Fruit fly (Drosophila melanogaster) whole organism, embryonic: Measurements from ENCODE around the gene uncNacbeta.

ENCODE experiments used
- Atf6 ChIP-seq: fragments of 200-800 bp; sonication (Bioruptor generic); IDR thresholded peaks from 2 replicates; pipeline ENCODE4 v1.3.6; 2022; ENCODE audit warnings: missing biosample characterization, missing genetic modification characterization
- Bteb2 ChIP-seq: fragments of 200-800 bp; sonication (Bioruptor generic); optimal IDR thresholded peaks from 2 replicates; lab custom pipeline; 2016; ENCODE audit warnings: missing biosample characterization, missing genetic modification characterization
- CG10209 ChIP-seq: fragments of 200-800 bp; sonication (Bioruptor generic); optimal IDR thresholded peaks from 3 replicates; lab custom pipeline; 2017; ENCODE audit warnings: missing biosample characterization, mild to moderate bottlenecking, missing genetic modification characterization, missing genetic modification reagents
- CG10274 ChIP-seq: fragments of 200-800 bp; sonication (Bioruptor generic); optimal IDR thresholded peaks from 3 replicates; lab custom pipeline; 2017; ENCODE audit warnings: missing biosample characterization, mild to moderate bottlenecking, missing genetic modification characterization
- CG11456 ChIP-seq: fragments of 200-800 bp; sonication (Bioruptor generic); IDR thresholded peaks from 3 replicates; pipeline ENCODE4 v1.3.6; 2022; ENCODE audit warnings: missing biosample characterization, missing genetic modification characterization
- CG1233 ChIP-seq: fragments of 200-800 bp; sonication (Bioruptor generic); optimal IDR thresholded peaks from 4 replicates; lab custom pipeline; 2018; ENCODE audit warnings: missing biosample characterization, mild to moderate bottlenecking, missing genetic modification characterization
- CG13424 ChIP-seq: fragments of 200-800 bp; sonication (Bioruptor generic); optimal IDR thresholded peaks from 2 replicates; lab custom pipeline; 2019; ENCODE audit warnings: missing biosample characterization, mild to moderate bottlenecking, missing genetic modification characterization, moderate library complexity
- CG14667 ChIP-seq: fragments of 200-800 bp; sonication (Bioruptor generic); IDR thresholded peaks from 2 replicates; pipeline ENCODE4 v1.3.6; 2022; ENCODE audit warnings: missing biosample characterization, missing genetic modification characterization
- CG15269 ChIP-seq: fragments of 200-800 bp; sonication (Bioruptor generic); optimal IDR thresholded peaks from 2 replicates; lab custom pipeline; 2018; ENCODE audit warnings: missing biosample characterization, mild to moderate bottlenecking, missing genetic modification characterization, moderate library complexity
- CG15696 ChIP-seq: fragments of 200-800 bp; sonication (Bioruptor generic); optimal IDR thresholded peaks from 2 replicates; lab custom pipeline; 2019; ENCODE audit warnings: missing biosample characterization, mild to moderate bottlenecking, missing genetic modification characterization, moderate library complexity
- CG1602 ChIP-seq: fragments of 200-800 bp; sonication (Bioruptor generic); optimal IDR thresholded peaks from 3 replicates; lab custom pipeline; 2016; ENCODE audit warnings: missing biosample characterization, missing genetic modification characterization
- CG1647 ChIP-seq: fragments of 200-800 bp; sonication (Bioruptor generic); optimal IDR thresholded peaks from 3 replicates; lab custom pipeline; 2016; ENCODE audit warnings: missing biosample characterization, missing genetic modification characterization
- CG17612 ChIP-seq: fragments of 200-800 bp; sonication (Bioruptor generic); IDR thresholded peaks from 2 replicates; pipeline ENCODE4 v1.3.6; 2022; ENCODE audit warnings: missing biosample characterization, missing genetic modification characterization
- CG31224 ChIP-seq: fragments of 200-800 bp; sonication (Bioruptor generic); IDR thresholded peaks from 2 replicates; pipeline ENCODE4 v1.3.6; 2022; ENCODE audit warnings: missing biosample characterization, missing genetic modification characterization
- CG31365 ChIP-seq: fragments of 200-800 bp; sonication (Bioruptor generic); optimal IDR thresholded peaks from 2 replicates; lab custom pipeline; 2018; ENCODE audit warnings: missing biosample characterization, mild to moderate bottlenecking, missing genetic modification characterization
- CG33557 ChIP-seq: fragments of 200-800 bp; sonication (Bioruptor generic); optimal IDR thresholded peaks from 2 replicates; lab custom pipeline; 2019; ENCODE audit warnings: missing biosample characterization, mild to moderate bottlenecking, missing genetic modification characterization, moderate library complexity
- CG42726 ChIP-seq: fragments of 200-800 bp; sonication (Bioruptor generic); IDR thresholded peaks from 2 replicates; pipeline ENCODE4 v1.3.6; 2022; ENCODE audit warnings: missing biosample characterization, missing genetic modification characterization; ENCODE audit not compliant: partially characterized antibody
- CG4328 ChIP-seq: fragments of 200-800 bp; sonication (Bioruptor generic); optimal IDR thresholded peaks from 3 replicates; lab custom pipeline; 2017; ENCODE audit warnings: missing biosample characterization, missing genetic modification reagents, missing genetic modification characterization
- CG4854 ChIP-seq: fragments of 200-800 bp; sonication (Bioruptor generic); optimal IDR thresholded peaks from 2 replicates; lab custom pipeline; 2016; ENCODE audit warnings: missing biosample characterization, missing genetic modification characterization, inconsistent platforms
- CG6272 ChIP-seq: fragments of 200-800 bp; sonication (Bioruptor generic); IDR thresholded peaks from 2 replicates; pipeline ENCODE4 v1.3.6; 2022; ENCODE audit warnings: missing biosample characterization, missing genetic modification characterization
- CG6654 ChIP-seq: fragments of 200-800 bp; sonication (Bioruptor generic); optimal IDR thresholded peaks from 2 replicates; lab custom pipeline; 2017; ENCODE audit warnings: missing biosample characterization, mild to moderate bottlenecking, missing genetic modification characterization
- CG6689 ChIP-seq: fragments of 200-800 bp; sonication (Bioruptor generic); IDR thresholded peaks from 2 replicates; pipeline ENCODE4 v1.3.6; 2022; ENCODE audit warnings: missing biosample characterization, missing genetic modification characterization
- CG8388 ChIP-seq: fragments of 200-800 bp; sonication (Bioruptor generic); optimal IDR thresholded peaks from 2 replicates; lab custom pipeline; 2019; ENCODE audit warnings: missing biosample characterization, mild to moderate bottlenecking, missing genetic modification characterization, moderate library complexity
- CG9797 ChIP-seq: fragments of 200-800 bp; sonication (Bioruptor generic); optimal IDR thresholded peaks from 3 replicates; lab custom pipeline; 2018; ENCODE audit warnings: missing biosample characterization, mild to moderate bottlenecking, missing genetic modification characterization
- CHES-1-like ChIP-seq: fragments of 200-800 bp; sonication (Bioruptor generic); optimal IDR thresholded peaks from 2 replicates; lab custom pipeline; 2016; ENCODE audit warnings: missing biosample characterization, missing genetic modification characterization
- CkIIα-i1 ChIP-seq: fragments of 200-800 bp; sonication (Bioruptor generic); IDR thresholded peaks from 2 replicates; pipeline ENCODE4 v1.3.6; 2022; ENCODE audit warnings: missing biosample characterization, missing genetic modification characterization
- Dbx ChIP-seq: fragments of 200-800 bp; sonication (Bioruptor generic); IDR thresholded peaks from 3 replicates; pipeline ENCODE4 v1.3.6; 2022; ENCODE audit warnings: missing biosample characterization, missing genetic modification characterization
- Dip3 ChIP-seq: fragments of 200-800 bp; sonication (Bioruptor generic); optimal IDR thresholded peaks from 3 replicates; lab custom pipeline; 2016; ENCODE audit warnings: missing biosample characterization, missing genetic modification characterization
- Drgx ChIP-seq: fragments of 200-800 bp; sonication (Bioruptor generic); IDR thresholded peaks from 2 replicates; pipeline ENCODE4 v1.3.6; 2022; ENCODE audit warnings: missing biosample characterization, missing genetic modification characterization
- ERR ChIP-seq: fragments of 200-800 bp; sonication (Bioruptor generic); optimal IDR thresholded peaks from 2 replicates; lab custom pipeline; 2016; ENCODE audit warnings: missing biosample characterization, missing genetic modification characterization
- GATAe ChIP-seq: fragments of 200-800 bp; sonication (Bioruptor generic); conservative IDR thresholded peaks from 2 replicates; pipeline ENCODE4 v1.3.6; 2022; ENCODE audit warnings: missing biosample characterization, missing genetic modification characterization
- Hr39 ChIP-seq: fragments of >200 bp; optimal IDR thresholded peaks from 2 replicates; lab custom pipeline; 2017
- NFAT ChIP-seq: fragments of 200-800 bp; sonication (Bioruptor generic); IDR thresholded peaks from 2 replicates; pipeline ENCODE4 v1.3.6; 2022; ENCODE audit warnings: missing biosample characterization, missing genetic modification characterization
- Opbp ChIP-seq: fragments of 200-800 bp; sonication (Bioruptor generic); IDR thresholded peaks from 3 replicates; pipeline ENCODE4 v1.3.6; 2022; ENCODE audit warnings: missing biosample characterization, missing genetic modification characterization; ENCODE audit not compliant: partially characterized antibody
- Poxn ChIP-seq: fragments of 200-800 bp; sonication (Bioruptor generic); IDR thresholded peaks from 2 replicates; pipeline ENCODE4 v1.3.6; 2022; ENCODE audit warnings: missing biosample characterization, missing genetic modification characterization
- Vsx1 ChIP-seq: fragments of 200-800 bp; sonication (Bioruptor generic); optimal IDR thresholded peaks from 2 replicates; lab custom pipeline; 2017; ENCODE audit warnings: missing biosample characterization, mild to moderate bottlenecking, missing genetic modification characterization, missing genetic modification reagents
- ab ChIP-seq: fragments of 200-800 bp; sonication (Bioruptor generic); optimal IDR thresholded peaks from 2 replicates; lab custom pipeline; 2016; ENCODE audit warnings: missing biosample characterization, missing genetic modification characterization
- abd-A ChIP-seq: fragments of 200-800 bp; sonication (Bioruptor generic); optimal IDR thresholded peaks from 3 replicates; lab custom pipeline; 2019; ENCODE audit warnings: missing biosample characterization, mild to moderate bottlenecking, missing genetic modification characterization, moderate library complexity
- bbx ChIP-seq: fragments of 200-800 bp; sonication (Bioruptor generic); IDR thresholded peaks from 2 replicates; pipeline ENCODE4 v1.3.6; 2022; ENCODE audit warnings: missing biosample characterization, missing genetic modification characterization; ENCODE audit not compliant: partially characterized antibody
- bigmax ChIP-seq: fragments of 200-800 bp; sonication (Bioruptor generic); optimal IDR thresholded peaks from 2 replicates; lab custom pipeline; 2018; ENCODE audit warnings: missing biosample characterization, mild to moderate bottlenecking, missing genetic modification characterization
- chm ChIP-seq: fragments of 200-800 bp; sonication (Bioruptor generic); IDR thresholded peaks from 2 replicates; pipeline ENCODE4 v1.3.6; 2022; ENCODE audit warnings: missing biosample characterization, missing genetic modification characterization
- fd96Cb ChIP-seq: fragments of 200-800 bp; sonication (Bioruptor generic); optimal IDR thresholded peaks from 2 replicates; lab custom pipeline; 2018; ENCODE audit warnings: missing biosample characterization, mild to moderate bottlenecking, missing genetic modification characterization, moderate library complexity
- grau ChIP-seq: fragments of 200-800 bp; optimal IDR thresholded peaks from 3 replicates; lab custom pipeline; 2019; ENCODE audit warnings: missing biosample characterization, mild to moderate bottlenecking, missing genetic modification characterization, moderate library complexity
- jigr1 ChIP-seq: fragments of 200-800 bp; sonication (Bioruptor generic); IDR thresholded peaks from 3 replicates; pipeline ENCODE4 v1.3.6; 2022; ENCODE audit warnings: missing biosample characterization, missing genetic modification characterization
- maf-S ChIP-seq: fragments of 200-800 bp; sonication (Bioruptor generic); optimal IDR thresholded peaks from 2 replicates; lab custom pipeline; 2016; ENCODE audit warnings: missing biosample characterization, missing genetic modification characterization
- nerfin-2 ChIP-seq: fragments of 200-800 bp; sonication (Bioruptor generic); IDR thresholded peaks from 2 replicates; pipeline ENCODE4 v1.3.6; 2022; ENCODE audit warnings: missing biosample characterization, missing genetic modification characterization; ENCODE audit not compliant: partially characterized antibody
- odd ChIP-seq: fragments of 200-800 bp; sonication (Bioruptor generic); optimal IDR thresholded peaks from 2 replicates; lab custom pipeline; 2017; ENCODE audit warnings: missing biosample characterization, mild to moderate bottlenecking, missing genetic modification characterization
- ro ChIP-seq: fragments of 200-800 bp; sonication (Bioruptor generic); IDR thresholded peaks from 2 replicates; pipeline ENCODE4 v1.3.6; 2022; ENCODE audit warnings: missing biosample characterization, missing genetic modification characterization
- run ChIP-seq: fragments of 200-800 bp; sonication (Bioruptor generic); optimal IDR thresholded peaks from 3 replicates; lab custom pipeline; 2018; ENCODE audit warnings: missing biosample characterization, mild to moderate bottlenecking, missing genetic modification characterization
- sisA ChIP-seq: fragments of 200-800 bp; sonication (Bioruptor generic); IDR thresholded peaks from 2 replicates; pipeline ENCODE4 v1.3.6; 2022; ENCODE audit warnings: missing biosample characterization, missing genetic modification characterization
- sr ChIP-seq: fragments of 200-800 bp; sonication (Bioruptor generic); IDR thresholded peaks from 3 replicates; pipeline ENCODE4 v1.3.6; 2022; ENCODE audit warnings: missing biosample characterization, missing genetic modification characterization
- tll ChIP-seq, 2 experiments: fragments of 200-800 bp in 1 of 2; fragments of >200 bp in 1 of 2; sonication (Bioruptor generic) in 1 of 2; optimal IDR thresholded peaks; 2 replicates each; lab custom pipeline; 2017 to 2019; ENCODE audit warnings: missing biosample characterization in 2 of 2, missing genetic modification characterization in 2 of 2, mild to moderate bottlenecking in 1 of 2, moderate library complexity in 1 of 2

Gene uncNacbeta

DNA sequence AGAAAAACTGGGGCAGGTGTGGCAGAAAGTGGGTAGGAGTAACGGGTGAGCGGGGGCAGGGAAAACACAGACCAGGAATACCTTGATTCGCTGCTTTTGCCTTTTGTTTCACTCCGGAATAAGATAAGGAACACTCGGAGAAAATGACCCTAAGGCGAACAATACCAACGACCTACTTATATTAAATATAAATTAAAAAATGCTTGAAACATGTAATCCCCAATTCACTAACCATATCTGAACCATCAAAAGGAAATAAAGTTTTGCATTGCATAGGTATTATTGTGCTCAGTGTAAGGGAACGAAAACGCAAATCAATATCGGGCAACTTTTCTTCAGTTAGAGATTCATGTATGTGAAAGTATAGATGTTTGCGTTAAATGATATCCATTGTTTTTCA lies 51.6 kb downstream of the uncNacbeta start (continued):
- no peak for TF ChIP-seq run (tag; lab: Kevin White, UChicago)
- no peak for TF ChIP-seq CG4328
- TF ChIP-seq Vsx1 (GFP tag; lab: Kevin White, UChicago): no peak
- TF ChIP-seq GATAe (GFP tag; lab: Robert Waterston, UW): no peak
- TF ChIP-seq grau: peak; percentile 65
- 0 out of 2 replicates have a peak, but pooled peaks have one; percentile 18 for TF ChIP-seq CG14667
- TF ChIP-seq CG8388: peak; percentile 69
- no peak for TF ChIP-seq CG10274 (GFP tag; lab: Kevin White, UChicago)
- TF ChIP-seq CG1233: no peak
- no peak for TF ChIP-seq CG6654
- peak; percentile 52; the same call in 1 of the 2 replicates for TF ChIP-seq CG17612 (GFP tag; lab: Robert Waterston, UW)
- TF ChIP-seq sr (GFP tag; lab: Robert Waterston, UW): no peak
- no peak for TF ChIP-seq abd-A
- no peak for TF ChIP-seq CG1647 (GFP tag; lab: Kevin White, UChicago)
- TF ChIP-seq bbx (GFP tag; lab: Robert Waterston, UW): no peak
- no peak for TF ChIP-seq ab (GFP tag; lab: Kevin White, UChicago)
- no peak for TF ChIP-seq CG42726 (GFP tag; lab: Robert Waterston, UW)
- no peak for TF ChIP-seq tll (GFP tag; optimal IDR thresholded peaks at IDR 0.05; lab: Kevin White, UChicago)
- TF ChIP-seq Drgx (GFP tag; lab: Robert Waterston, UW): no peak
- peak; percentile 49; the same call in 1 of the 2 replicates for TF ChIP-seq chm (GFP tag; lab: Robert Waterston, UW)
- TF ChIP-seq Dbx (GFP tag; lab: Robert Waterston, UW): no peak
- no peak for TF ChIP-seq CG6272
- no peak for TF ChIP-seq CHES-1-like (GFP tag; lab: Kevin White, UChicago)
- TF ChIP-seq Dip3 (GFP tag; lab: Kevin White, UChicago): no peak
- no peak for TF ChIP-seq CkIIα-i1
- no peak for TF ChIP-seq ERR (GFP tag; lab: Kevin White, UChicago)
- peak; percentile 55; the same call in 2 of the 3 replicates for TF ChIP-seq CG11456 (GFP tag; lab: Robert Waterston, UW)
- TF ChIP-seq ro (GFP tag; lab: Robert Waterston, UW): no peak
- no peak for TF ChIP-seq jigr1 (GFP tag; lab: Robert Waterston, UW)
- peak; percentile 5 for TF ChIP-seq Bteb2 (GFP tag; lab: Kevin White, UChicago)
- TF ChIP-seq fd96Cb: peak; percentile 4
- no peak for TF ChIP-seq CG31365 (tag; lab: Kevin White, UChicago)
- TF ChIP-seq Opbp: no peak
- peak; percentile 14 for TF ChIP-seq maf-S (GFP tag; lab: Kevin White, UChicago)
- TF ChIP-seq CG1602 (GFP tag; lab: Kevin White, UChicago): peak; percentile 50
- no peak for TF ChIP-seq CG33557 (GFP tag; lab: Kevin White, UChicago)
- peak; percentile 36; the same call in 1 of the 2 replicates for TF ChIP-seq CG6689 (GFP tag; lab: Robert Waterston, UW)
- no peak for TF ChIP-seq CG15696 (tag; lab: Kevin White, UChicago)
- TF ChIP-seq sisA (GFP tag; lab: Robert Waterston, UW): peak; percentile 68
- no peak for TF ChIP-seq CG9797
- peak; percentile 64 for TF ChIP-seq CG13424
- peak; percentile 62 for TF ChIP-seq CG10209 (GFP tag; lab: Kevin White, UChicago)
- peak; percentile 25 for TF ChIP-seq odd (GFP tag; lab: Kevin White, UChicago)
- peak; percentile 12 for TF ChIP-seq CG4854
- TF ChIP-seq NFAT (GFP tag; lab: Robert Waterston, UW): no peak
- peak; percentile 40; the same call in 1 of the 2 replicates for TF ChIP-seq Atf6 (GFP tag; lab: Robert Waterston, UW)
- TF ChIP-seq bigmax (GFP tag; lab: Kevin White, UChicago): no peak
- no peak for TF ChIP-seq Hr39 (lab: Kevin White, UChicago)
- TF ChIP-seq nerfin-2 (GFP tag; lab: Robert Waterston, UW): no peak
- TF ChIP-seq Poxn (GFP tag; lab: Robert Waterston, UW): no peak
- no peak for TF ChIP-seq CG31224 (GFP tag; lab: Robert Waterston, UW)
- peak; percentile 69 for TF ChIP-seq CG15269 (tag; lab: Kevin White, UChicago)
